Fruit fly (Drosophila melanogaster): Measurements from ENCODE around the gene CG14073.

Gene CG14073

dm6 chr3L:18799508-18800062, 20.9 kb downstream of the CG14073 start:
- TF ChIP-seq dmrt93B (GFP tag; optimal IDR thresholded peaks at IDR 0.05) (no peak), ey (GFP tag; optimal IDR thresholded peaks at IDR 0.05) (no peak), jim (GFP tag; optimal IDR thresholded peaks at IDR 0.05) (no peak), lola (GFP tag; optimal IDR thresholded peaks at IDR 0.05) (no peak), Hnf4 (GFP tag; optimal IDR thresholded peaks at IDR 0.05) (no peak), N (GFP tag; optimal IDR thresholded peaks at IDR 0.05) (no peak), Hr78 (GFP tag; optimal IDR thresholded peaks at IDR 0.05) (no peak), Mio (GFP tag; optimal IDR thresholded peaks at IDR 0.05) (no peak), CrebA (GFP tag; optimal IDR thresholded peaks at IDR 0.05; ENCODE audit: borderline replicate concordance) (no peak), pan (optimal IDR thresholded peaks at IDR 0.05) (no peak)

dm6 chr3L:18796376-18796775, 24.1 kb downstream of the CG14073 start:
- TF ChIP-seq Mio (GFP tag; optimal IDR thresholded peaks at IDR 0.05) (no peak), Jra (GFP tag; optimal IDR thresholded peaks at IDR 0.05) (no peak), Myc (optimal IDR thresholded peaks at IDR 0.05) (no peak), br (GFP tag; optimal IDR thresholded peaks at IDR 0.05) (no peak), CG32264 (GFP tag; optimal IDR thresholded peaks at IDR 0.05) (no peak), Hr78 (GFP tag; optimal IDR thresholded peaks at IDR 0.05) (no peak), fru (GFP tag; optimal IDR thresholded peaks at IDR 0.05) (no peak), Hr83 (GFP tag; optimal IDR thresholded peaks at IDR 0.05; ENCODE audit: poor library complexity, severe bottlenecking) (no peak), jim (GFP tag; optimal IDR thresholded peaks at IDR 0.05) (no peak), pan (optimal IDR thresholded peaks at IDR 0.05) (no peak), dl (GFP tag; optimal IDR thresholded peaks at IDR 0.05; ENCODE audit: insufficient read depth in 1 of 2, partially characterized antibody in 2 of 2) (no peak), HLH106 (tag; optimal IDR thresholded peaks at IDR 0.05) (no peak), Dfd (GFP tag; optimal IDR thresholded peaks at IDR 0.05) (no peak), dsf (GFP tag; optimal IDR thresholded peaks at IDR 0.05; ENCODE audit: borderline replicate concordance) (no peak), usp (GFP tag; optimal IDR thresholded peaks at IDR 0.05) (no peak), Dif (GFP tag; optimal IDR thresholded peaks at IDR 0.05; ENCODE audit: partially characterized antibody) (no peak), brk (GFP tag; optimal IDR thresholded peaks at IDR 0.05) (no peak), Abd-B (GFP tag; optimal IDR thresholded peaks at IDR 0.05) (no peak)

DNA sequence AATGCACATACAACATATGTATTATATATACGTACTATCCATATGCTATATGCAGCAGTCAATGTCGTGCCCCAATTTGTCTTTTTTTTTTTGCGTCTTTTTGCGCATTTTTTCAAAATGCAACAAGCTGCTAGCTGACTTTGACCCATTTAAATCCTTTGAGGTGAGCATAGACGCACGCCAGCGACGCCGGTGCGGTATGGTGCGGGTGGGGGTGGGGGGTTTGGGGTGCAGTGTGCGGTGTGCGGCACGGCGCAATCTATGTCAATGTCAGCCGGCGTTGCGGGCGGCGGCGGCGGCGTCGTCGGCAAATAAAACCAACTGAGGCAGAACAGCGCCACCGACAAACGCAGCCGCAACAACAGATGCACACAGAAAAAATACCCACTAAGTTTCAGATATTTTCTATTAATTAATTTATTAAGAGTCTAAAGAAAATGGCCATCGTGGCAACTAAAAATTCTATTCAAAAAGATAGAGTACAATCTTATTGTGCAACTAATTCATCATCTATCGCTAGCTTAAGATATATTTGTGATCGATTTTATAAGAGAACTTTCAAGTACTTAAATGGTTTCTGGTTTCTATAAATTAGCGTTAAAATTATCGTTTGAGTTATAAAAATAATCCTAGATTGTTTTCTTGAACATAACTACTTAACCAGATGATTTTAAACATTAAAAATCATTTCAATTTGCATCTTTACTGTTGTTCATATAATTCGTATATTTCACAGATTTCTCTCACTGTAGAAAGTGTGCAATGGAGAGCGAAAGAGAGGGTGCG, 25.2 kb downstream of the CG14073 start:
- TF ChIP-seq ey (GFP tag; optimal IDR thresholded peaks at IDR 0.05) (no peak), foxo (GFP tag; optimal IDR thresholded peaks at IDR 0.05) (no peak), brk (GFP tag; optimal IDR thresholded peaks at IDR 0.05) (no peak), dsf (GFP tag; optimal IDR thresholded peaks at IDR 0.05; ENCODE audit: borderline replicate concordance) (no peak), Myc (optimal IDR thresholded peaks at IDR 0.05) (no peak), Hr83 (GFP tag; optimal IDR thresholded peaks at IDR 0.05; ENCODE audit: poor library complexity, severe bottlenecking) (no peak), Hr78 (GFP tag; optimal IDR thresholded peaks at IDR 0.05) (no peak)

dm6 chr3L:18792834-18793233, 27.6 kb downstream of the CG14073 start:
- TF ChIP-seq woc (GFP tag; optimal IDR thresholded peaks at IDR 0.05) (no peak), Myc (optimal IDR thresholded peaks at IDR 0.05) (no peak), tai (GFP tag; optimal IDR thresholded peaks at IDR 0.05) (no peak), sage (GFP tag; optimal IDR thresholded peaks at IDR 0.05) (no peak), lola (GFP tag; optimal IDR thresholded peaks at IDR 0.05) (no peak), Hnf4 (GFP tag; optimal IDR thresholded peaks at IDR 0.05) (no peak), GATAd (GFP tag; optimal IDR thresholded peaks at IDR 0.05) (no peak), br (GFP tag; optimal IDR thresholded peaks at IDR 0.05) (no peak), Hr83 (GFP tag; optimal IDR thresholded peaks at IDR 0.05; ENCODE audit: poor library complexity, severe bottlenecking) (no peak), Vsx2 (GFP tag; optimal IDR thresholded peaks at IDR 0.05; ENCODE audit: partially characterized antibody) (no peak), CG32264 (GFP tag; optimal IDR thresholded peaks at IDR 0.05) (no peak), dsf (GFP tag; optimal IDR thresholded peaks at IDR 0.05; ENCODE audit: borderline replicate concordance) (no peak), pan (optimal IDR thresholded peaks at IDR 0.05) (no peak), Hr78 (GFP tag; optimal IDR thresholded peaks at IDR 0.05) (no peak), ey (GFP tag; optimal IDR thresholded peaks at IDR 0.05) (no peak), h (GFP tag; optimal IDR thresholded peaks at IDR 0.05) (no peak), fru (GFP tag; optimal IDR thresholded peaks at IDR 0.05) (no peak), sv (GFP tag; optimal IDR thresholded peaks at IDR 0.05) (no peak), Dfd (GFP tag; optimal IDR thresholded peaks at IDR 0.05) (no peak), N (GFP tag; optimal IDR thresholded peaks at IDR 0.05) (no peak)
